Worm (Caenorhabditis elegans) whole organism, L3 larva: ENCODE data around the gene C29F9.12.
"Not testable (repeated sequence)": the region's sequence is repeated elsewhere in the genome, so short reads cannot be mapped to it uniquely, and the experiment has no call there.

Source experiments
- R02D3.7 ChIP-seq: fragments of 150-350 bp; optimal IDR thresholded peaks from 2 replicates; lab custom pipeline; 2014; ENCODE audit warnings: missing biosample characterization, missing genetic modification characterization
- aly-2 ChIP-seq: fragments of 150-350 bp; optimal IDR thresholded peaks from 2 replicates; lab custom pipeline; 2014; ENCODE audit warnings: missing biosample characterization, missing genetic modification characterization
- ama-1 ChIP-seq: fragments of 150-350 bp; optimal IDR thresholded peaks from 2 replicates; lab custom pipeline; 2018
- ceh-16 ChIP-seq: sonication (generic microtip); optimal IDR thresholded peaks from 2 replicates; lab custom pipeline; 2017; ENCODE audit warnings: missing biosample characterization, missing genetic modification characterization
- ceh-9 ChIP-seq: sonication (generic microtip); optimal IDR thresholded peaks from 2 replicates; lab custom pipeline; 2018; ENCODE audit warnings: missing biosample characterization, missing genetic modification characterization
- daf-12 ChIP-seq: fragments of 150-350 bp; optimal IDR thresholded peaks from 2 replicates; lab custom pipeline; 2014; ENCODE audit warnings: missing biosample characterization, missing genetic modification reagents, missing genetic modification characterization
- egl-27 ChIP-seq: sonication (generic microtip); optimal IDR thresholded peaks from 4 replicates; lab custom pipeline; 2017; ENCODE audit warnings: missing biosample characterization, missing genetic modification reagents, missing genetic modification characterization
- elt-1 ChIP-seq: fragments of 150-350 bp; optimal IDR thresholded peaks from 2 replicates; lab custom pipeline; 2014; ENCODE audit warnings: missing biosample characterization, missing genetic modification characterization
- elt-2 ChIP-seq: sonication (generic microtip); optimal IDR thresholded peaks from 2 replicates; lab custom pipeline; 2016; ENCODE audit warnings: missing genetic modification reagents, mild to moderate bottlenecking, missing genetic modification characterization, missing compliant biosample characterization
- fkh-2 ChIP-seq: fragments of 150-350 bp; optimal IDR thresholded peaks from 2 replicates; lab custom pipeline; 2014; ENCODE audit warnings: missing biosample characterization, missing genetic modification reagents, missing genetic modification characterization
- fos-1 ChIP-seq: fragments of 150-350 bp; optimal IDR thresholded peaks from 2 replicates; lab custom pipeline; 2014; ENCODE audit warnings: missing biosample characterization, missing genetic modification characterization
- hmg-11 ChIP-seq: sonication (generic microtip); optimal IDR thresholded peaks from 2 replicates; lab custom pipeline; 2016; ENCODE audit warnings: missing genetic modification characterization, missing compliant biosample characterization
- jun-1 ChIP-seq: fragments of 150-350 bp; optimal IDR thresholded peaks from 2 replicates; lab custom pipeline; 2014; ENCODE audit warnings: missing biosample characterization, missing genetic modification reagents, missing genetic modification characterization
- lin-15B ChIP-seq: fragments of 150-350 bp; optimal IDR thresholded peaks from 2 replicates; lab custom pipeline; 2014; ENCODE audit warnings: missing biosample characterization, missing genetic modification characterization
- lin-39 ChIP-seq: fragments of 150-350 bp; optimal IDR thresholded peaks from 2 replicates; lab custom pipeline; 2018; ENCODE audit warnings: missing biosample characterization, missing genetic modification reagents, missing genetic modification characterization
- mml-1 ChIP-seq: fragments of 150-350 bp; sonication (generic microtip); optimal IDR thresholded peaks from 3 replicates; lab custom pipeline; 2014; ENCODE audit warnings: missing biosample characterization, missing genetic modification characterization
- nfya-1 ChIP-seq: sonication (generic microtip); optimal IDR thresholded peaks from 2 replicates; lab custom pipeline; 2017; ENCODE audit warnings: missing genetic modification characterization, mild to moderate bottlenecking, missing compliant biosample characterization, antibody characterized with exemption, moderate library complexity; ENCODE audit not compliant: insufficient read depth
- nhr-12 ChIP-seq: fragments of 150-350 bp; optimal IDR thresholded peaks from 2 replicates; lab custom pipeline; 2014; ENCODE audit warnings: missing biosample characterization, missing genetic modification characterization
- nhr-237 ChIP-seq: fragments of 150-350 bp; optimal IDR thresholded peaks from 2 replicates; lab custom pipeline; 2014; ENCODE audit warnings: missing biosample characterization, missing genetic modification characterization
- nhr-25 ChIP-seq: sonication (generic microtip); optimal IDR thresholded peaks from 2 replicates; lab custom pipeline; 2017; ENCODE audit warnings: missing biosample characterization, missing genetic modification characterization
- nhr-28 ChIP-seq: fragments of 150-350 bp; optimal IDR thresholded peaks from 2 replicates; lab custom pipeline; 2014; ENCODE audit warnings: missing biosample characterization, missing genetic modification characterization
- nhr-67 ChIP-seq: fragments of 150-350 bp; optimal IDR thresholded peaks from 2 replicates; lab custom pipeline; 2014; ENCODE audit warnings: missing biosample characterization, missing genetic modification characterization
- nhr-76 ChIP-seq: fragments of 150-350 bp; sonication (generic microtip); optimal IDR thresholded peaks from 5 replicates; lab custom pipeline; 2014; ENCODE audit warnings: missing biosample characterization, missing genetic modification characterization
- nhr-77 ChIP-seq: fragments of 150-350 bp; optimal IDR thresholded peaks from 2 replicates; lab custom pipeline; 2014; ENCODE audit warnings: missing biosample characterization, missing genetic modification characterization
- pha-4 ChIP-seq: fragments of 150-350 bp; optimal IDR thresholded peaks from 2 replicates; lab custom pipeline; 2014; ENCODE audit warnings: missing biosample characterization, missing genetic modification reagents, missing genetic modification characterization
- sea-2 ChIP-seq: fragments of 150-350 bp; sonication (generic microtip); optimal IDR thresholded peaks from 4 replicates; lab custom pipeline; 2014; ENCODE audit warnings: missing biosample characterization, missing genetic modification reagents, missing genetic modification characterization
- skn-1 ChIP-seq: fragments of 150-350 bp; optimal IDR thresholded peaks from 2 replicates; lab custom pipeline; 2014; ENCODE audit warnings: missing biosample characterization, missing genetic modification characterization
- snpc-4 ChIP-seq: fragments of 150-350 bp; optimal IDR thresholded peaks from 2 replicates; lab custom pipeline; 2014; ENCODE audit warnings: missing biosample characterization, missing genetic modification characterization
- tbx-2 ChIP-seq: sonication (generic microtip); optimal IDR thresholded peaks from 2 replicates; lab custom pipeline; 2016; ENCODE audit warnings: mild to moderate bottlenecking, missing genetic modification characterization, missing compliant biosample characterization
- unc-39 ChIP-seq: sonication (generic microtip); optimal IDR thresholded peaks from 4 replicates; lab custom pipeline; 2017; ENCODE audit warnings: missing biosample characterization, missing genetic modification characterization
- unc-62 ChIP-seq: fragments of 150-350 bp; sonication (generic microtip); optimal IDR thresholded peaks from 4 replicates; lab custom pipeline; 2014; ENCODE audit warnings: missing biosample characterization, missing genetic modification reagents, missing genetic modification characterization
- zag-1 ChIP-seq: fragments of 150-350 bp; optimal IDR thresholded peaks from 2 replicates; lab custom pipeline; 2014; ENCODE audit warnings: missing biosample characterization, missing genetic modification characterization
- ztf-11 ChIP-seq: fragments of 150-350 bp; optimal IDR thresholded peaks from 2 replicates; lab custom pipeline; 2014; ENCODE audit warnings: missing biosample characterization, missing genetic modification characterization
- ztf-4 ChIP-seq: fragments of 150-350 bp; optimal IDR thresholded peaks from 2 replicates; lab custom pipeline; 2014; ENCODE audit warnings: missing biosample characterization, missing genetic modification characterization

C29F9.12 gene

ce11 chrIII:121983-122449, at the start of gene C29F9.12:
C29F9.12 (minus strand) TSS chrIII:122033.
- TF ChIP-seq lin-39, snpc-4, nhr-25 (tag; lab: Kevin White, UChicago): not testable (repeated sequence)

DNA sequence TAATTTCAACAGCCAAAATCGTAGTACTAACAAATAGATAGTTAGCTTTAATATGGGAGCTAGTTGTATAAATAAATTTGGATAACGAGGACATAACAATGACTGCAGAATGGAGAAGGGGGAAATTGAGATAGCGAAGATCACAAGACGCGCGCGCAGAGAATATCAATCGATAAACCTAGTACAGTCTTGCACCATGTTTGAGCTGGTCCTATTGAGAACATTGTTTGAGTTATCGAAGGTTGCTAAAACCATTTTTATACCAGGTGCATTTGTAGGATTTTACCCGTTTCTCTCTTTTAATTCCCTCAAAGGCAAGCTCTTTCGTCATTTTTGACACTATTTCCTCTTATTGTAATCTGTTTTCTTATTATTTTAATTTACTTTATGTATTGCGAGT, 49.8 kb upstream of the C29F9.12 start, which contains the start of the genes F40G9.9 and F40G9.12:
Gene F40G9.9, minus strand, starts transcription at position 101 of the 400 bp plus-strand sequence.
Gene F40G9.12, plus strand, starts transcription at position 231 of the 400 bp plus-strand sequence.
- TF ChIP-seq aly-2 (no peak), tbx-2 (tag; lab: Kevin White, UChicago) (no peak), fos-1 (tag; lab: Kevin White, UChicago) (no peak)

DNA sequence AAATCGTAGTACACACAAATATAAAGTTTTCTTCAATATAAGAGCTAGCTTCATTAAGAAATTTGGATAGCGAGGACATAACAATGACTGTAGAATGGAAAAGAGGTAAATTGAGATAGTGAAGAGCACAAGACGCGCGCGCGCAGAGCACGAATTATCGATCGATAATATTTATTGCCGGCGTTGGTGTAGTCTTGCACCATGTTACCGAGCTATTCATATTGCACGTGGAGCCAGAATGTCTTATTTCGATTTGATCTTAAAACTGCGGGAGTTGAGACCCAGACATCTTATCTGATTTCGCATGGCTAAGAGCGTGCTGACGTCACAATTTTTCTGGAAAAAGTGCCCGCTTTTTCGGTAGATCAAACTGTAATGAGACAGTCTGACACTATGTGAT, 47.6 kb upstream of the C29F9.12 start, which contains the start of gene F40G9.18:
Gene F40G9.18, minus strand, starts transcription at position 101 of the 400 bp plus-strand sequence.
- no peak for TF ChIP-seq nhr-77 (tag; lab: Kevin White, UChicago)
- no peak for TF ChIP-seq jun-1
- no peak for TF ChIP-seq nhr-12 (tag; lab: Kevin White, UChicago)
- TF ChIP-seq elt-1 (tag; lab: Kevin White, UChicago): no peak
- TF ChIP-seq aly-2: no peak
- TF ChIP-seq ceh-16: no peak
- TF ChIP-seq nhr-67 (tag; lab: Kevin White, UChicago): no peak
- no peak for TF ChIP-seq nhr-28 (tag; lab: Kevin White, UChicago)
- TF ChIP-seq pha-4: no peak
- no peak for TF ChIP-seq daf-12 (tag; lab: Kevin White, UChicago)
- no peak for TF ChIP-seq nhr-25 (tag; lab: Kevin White, UChicago)
- no peak for TF ChIP-seq lin-15B
- TF ChIP-seq unc-39: no peak
- TF ChIP-seq skn-1: no peak
- no peak for TF ChIP-seq R02D3.7 (tag; lab: Kevin White, UChicago)
- TF ChIP-seq nfya-1 (tag; lab: Kevin White, UChicago): no peak
- TF ChIP-seq, all 47 proteins: peak for 0

ce11 chrIII:165390-165789, 43.6 kb upstream of the C29F9.12 start, which contains the start of gene F40G9.7:
F40G9.7 (plus strand) TSS chrIII:165690.
- no peak for TF ChIP-seq nhr-77 (tag; lab: Kevin White, UChicago)
- TF ChIP-seq nhr-28 (tag; lab: Kevin White, UChicago): no peak
- TF ChIP-seq snpc-4 (tag; lab: Kevin White, UChicago): no peak
- no peak for TF ChIP-seq mml-1 (tag; lab: Kevin White, UChicago)
- no peak for TF ChIP-seq unc-62 (GFP tag; lab: Kevin White, UChicago)
- TF ChIP-seq ztf-4: no peak
- no peak for TF ChIP-seq nhr-67 (tag; lab: Kevin White, UChicago)
- no peak for TF ChIP-seq sea-2 (GFP tag; lab: Kevin White, UChicago)
- TF ChIP-seq lin-15B: no peak
- no peak for TF ChIP-seq aly-2
- TF ChIP-seq nhr-237 (tag; lab: Kevin White, UChicago): no peak
- no peak for TF ChIP-seq nhr-25 (tag; lab: Kevin White, UChicago)
- TF ChIP-seq elt-2: no peak
- no peak for TF ChIP-seq skn-1
- TF ChIP-seq zag-1 (tag; lab: Kevin White, UChicago): no peak

DNA sequence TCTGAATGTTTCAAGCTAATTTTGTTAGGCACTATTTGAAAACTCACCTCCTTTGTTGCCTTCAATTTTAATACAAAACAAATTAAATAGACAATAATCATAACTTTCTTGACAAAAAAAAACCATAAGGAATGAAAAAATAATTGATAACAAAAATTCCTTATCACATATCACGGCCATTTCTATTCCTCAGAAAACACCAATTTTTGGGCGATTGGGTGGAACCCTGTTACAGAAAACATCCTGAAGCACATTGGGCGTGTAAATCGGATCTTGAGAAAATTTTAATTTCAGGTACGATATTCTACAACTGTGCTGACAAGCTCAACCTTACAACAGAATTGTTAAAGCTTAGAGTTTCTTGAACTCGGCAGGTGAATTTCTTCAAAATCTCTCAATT, 42.9 kb upstream of the C29F9.12 start, which contains the start of gene F40G9.8:
Gene F40G9.8, minus strand, starts transcription at position 101 of the 400 bp plus-strand sequence.
- TF ChIP-seq egl-27 (tag; lab: Kevin White, UChicago): no peak
- TF ChIP-seq nhr-12 (tag; lab: Kevin White, UChicago): no peak
- TF ChIP-seq skn-1: no peak
- TF ChIP-seq lin-39 (tag; lab: Kevin White, UChicago): no peak
- no peak for TF ChIP-seq ceh-9 (tag; lab: Kevin White, UChicago)
- TF ChIP-seq fkh-2 (tag; lab: Kevin White, UChicago): no peak
- no peak for TF ChIP-seq ama-1 (lab: Kevin White, UChicago)
- TF ChIP-seq elt-1 (tag; lab: Kevin White, UChicago): no peak
- TF ChIP-seq hmg-11 (tag; lab: Kevin White, UChicago): no peak
- TF ChIP-seq fos-1 (tag; lab: Kevin White, UChicago): no peak
- no peak for TF ChIP-seq pha-4
- TF ChIP-seq, all 47 proteins: peak for 0

ce11 chrIII:159665-160064, 37.8 kb upstream of the C29F9.12 start:
- TF ChIP-seq ztf-11 (tag; lab: Kevin White, UChicago) (no peak), nhr-67 (tag; lab: Kevin White, UChicago) (no peak), ceh-16 (no peak), nhr-76 (tag; lab: Kevin White, UChicago) (no peak), fkh-2 (tag; lab: Kevin White, UChicago) (no peak)
